Worm (Caenorhabditis elegans): Measurements from ENCODE around the gene Y38H8A.4.

The Y38H8A.4 gene

ce11 chrIV:13510049-13510448 lies 37.9 kb upstream of the Y38H8A.4 start (continued):
- TF ChIP-seq nfya-2 (GFP tag; IDR thresholded peaks at IDR 0.05): 0 out of 2 replicates have a peak, but pooled peaks have one; percentile 30
- no peak for TF ChIP-seq gei-17 (GFP tag; optimal IDR thresholded peaks at IDR 0.05)
- TF ChIP-seq D2030.7 (GFP tag; IDR thresholded peaks at IDR 0.05): peak; percentile 63
- TF ChIP-seq C17E4.6 (GFP tag; IDR thresholded peaks at IDR 0.05): 0 out of 2 replicates have a peak, but pooled peaks have one; percentile 54
- TF ChIP-seq lin-54 (GFP tag; optimal IDR thresholded peaks at IDR 0.05): peak; percentile 62
- TF ChIP-seq madf-8 (GFP tag; conservative IDR thresholded peaks at IDR 0.05): peak; percentile 52
- TF ChIP-seq pha-4 (tag; optimal IDR thresholded peaks at IDR 0.05): no peak
- peak; percentile 62 for TF ChIP-seq him-1 (tag; optimal IDR thresholded peaks at IDR 0.05)
- TF ChIP-seq aptf-3 (GFP tag; IDR thresholded peaks at IDR 0.05): no peak
- peak; percentile 24; the same call in 1 of the 2 replicates for TF ChIP-seq hmg-1.2 (GFP tag; IDR thresholded peaks at IDR 0.05)
- peak; percentile 30 for TF ChIP-seq F10E7.11 (tag; optimal IDR thresholded peaks at IDR 0.05)
- no peak for TF ChIP-seq zim-3 (tag; optimal IDR thresholded peaks at IDR 0.05)
- TF ChIP-seq F33H1.4 (GFP tag; IDR thresholded peaks at IDR 0.05): 0 out of 2 replicates have a peak, but pooled peaks have one; percentile 20
- TF ChIP-seq lin-26 (GFP tag; IDR thresholded peaks at IDR 0.05): peak; percentile 74; the same call in 1 of the 2 replicates
- peak; percentile 31 for TF ChIP-seq tlf-1 (GFP tag; optimal IDR thresholded peaks at IDR 0.05)
- peak; percentile 76 for TF ChIP-seq hsf-1 (GFP tag; IDR thresholded peaks at IDR 0.05)
- TF ChIP-seq egl-18 (GFP tag; IDR thresholded peaks at IDR 0.05): no peak
- TF ChIP-seq snpc-1.1 (tag; optimal IDR thresholded peaks at IDR 0.05; ENCODE audit: insufficient read depth): peak; percentile 47
- no peak for TF ChIP-seq ztf-6 (GFP tag; IDR thresholded peaks at IDR 0.05)
- peak; percentile 14; the same call in 1 of the 2 replicates for TF ChIP-seq Y56A3A.18 (GFP tag; IDR thresholded peaks at IDR 0.05)
- peak; percentile 76; the same call in 1 of the 2 replicates for TF ChIP-seq Y53G8AR.9 (GFP tag; conservative IDR thresholded peaks at IDR 0.05)
- TF ChIP-seq somi-1 (GFP tag; optimal IDR thresholded peaks at IDR 0.05): no peak
- TF ChIP-seq egl-44 (GFP tag; IDR thresholded peaks at IDR 0.05): no peak
- peak; percentile 91 for TF ChIP-seq hrde-1 (tag; optimal IDR thresholded peaks at IDR 0.05; ENCODE audit: borderline replicate concordance)
- TF ChIP-seq tbp1 (GFP tag; optimal IDR thresholded peaks at IDR 0.05): peak; percentile 32
- TF ChIP-seq ekl-4 (GFP tag; IDR thresholded peaks at IDR 0.05): peak; percentile 61; the same call in 1 of the 2 replicates
- 0 out of 2 replicates have a peak, but pooled peaks have one; percentile 28 for TF ChIP-seq ztf-28 (GFP tag; IDR thresholded peaks at IDR 0.05)
- TF ChIP-seq F49E8.2 (tag; optimal IDR thresholded peaks at IDR 0.05; ENCODE audit: insufficient read depth): peak; percentile 66
- no peak for TF ChIP-seq ceh-100 (GFP tag; IDR thresholded peaks at IDR 0.05)

ce11 chrIV:13508924-13509323 lies 36.7 kb upstream of the Y38H8A.4 start, which contains the start of gene afmd-2:
Gene afmd-2 (plus strand): TSS chrIV:13509224.
- TF ChIP-seq nhr-80 (tag; optimal IDR thresholded peaks at IDR 0.05) (peak; percentile 1), akir-1 (GFP tag; optimal IDR thresholded peaks at IDR 0.05) (no peak)

- TF ChIP-seq snpc-4 (GFP tag; optimal IDR thresholded peaks at IDR 0.05) (no peak), snpc-4 (tag; optimal IDR thresholded peaks at IDR 0.05) (no peak), F52B5.7 (tag; optimal IDR thresholded peaks at IDR 0.05) (no peak), snpc-1.3 (tag; optimal IDR thresholded peaks at IDR 0.05; ENCODE audit: insufficient read depth) (no peak), bed-1 (GFP tag; IDR thresholded peaks at IDR 0.05) (no peak), attf-6 (GFP tag; IDR thresholded peaks at IDR 0.05) (no peak), mxl-1 (tag; optimal IDR thresholded peaks at IDR 0.05) (no peak), nhr-27 (tag; optimal IDR thresholded peaks at IDR 0.05) (no peak), F22D6.2 (tag; optimal IDR thresholded peaks at IDR 0.05) (no peak), B0336.3 (GFP tag; IDR thresholded peaks at IDR 0.05) (no peak), aptf-3 (GFP tag; IDR thresholded peaks at IDR 0.05) (no peak), nfya-1 (tag; optimal IDR thresholded peaks at IDR 0.05; ENCODE audit: borderline replicate concordance, insufficient read depth) (no peak), nhr-179 (tag; optimal IDR thresholded peaks at IDR 0.05) (no peak), F37B4.10 (GFP tag; IDR thresholded peaks at IDR 0.05) (no peak), die-1 (tag; optimal IDR thresholded peaks at IDR 0.05) (no peak), attf-3 (GFP tag; conservative IDR thresholded peaks at IDR 0.05) (no peak), ceh-91 (GFP tag; IDR thresholded peaks at IDR 0.05) (no peak)
Measured at ce11 chrIV:13505662-13506061, 33.5 kb upstream of the Y38H8A.4 start, which contains the start of gene nlp-17. Gene nlp-17 (minus strand): TSS chrIV:13505762.

All from whole organism, young adult.